Worm (Caenorhabditis elegans) whole organism, late embryonic: Measurements from ENCODE around the gene try-11.

ENCODE experiments used
- F13H6.1 ChIP-seq: sonication (generic microtip); optimal IDR thresholded peaks from 2 replicates; lab custom pipeline; 2016; ENCODE audit warnings: missing genetic modification characterization, missing compliant biosample characterization
- K02D7.2 ChIP-seq: sonication (generic microtip); optimal IDR thresholded peaks from 2 replicates; lab custom pipeline; 2017; ENCODE audit warnings: mild to moderate bottlenecking, missing genetic modification characterization, missing compliant biosample characterization
- K09A11.1 ChIP-seq: sonication (generic microtip); optimal IDR thresholded peaks from 2 replicates; lab custom pipeline; 2017; ENCODE audit warnings: antibody characterized with exemption, mild to moderate bottlenecking, missing genetic modification characterization, missing compliant biosample characterization; ENCODE audit not compliant: insufficient read depth
- ceh-14 ChIP-seq: sonication (generic microtip); optimal IDR thresholded peaks from 2 replicates; lab custom pipeline; 2016; ENCODE audit warnings: missing genotype, missing genetic modification characterization, missing compliant biosample characterization
- ceh-18 ChIP-seq: sonication (generic microtip); optimal IDR thresholded peaks from 2 replicates; lab custom pipeline; 2016; ENCODE audit warnings: missing genetic modification characterization, missing compliant biosample characterization
- ceh-19 ChIP-seq: fragments of 200-800 bp; sonication (Bioruptor generic); optimal IDR thresholded peaks from 2 replicates; lab custom pipeline; 2018; ENCODE audit warnings: mild to moderate bottlenecking, missing genetic modification characterization, missing compliant biosample characterization
- ceh-22 ChIP-seq: sonication (generic microtip); optimal IDR thresholded peaks from 2 replicates; lab custom pipeline; 2017; ENCODE audit warnings: missing biosample characterization, missing genetic modification characterization
- ceh-24 ChIP-seq: sonication (generic microtip); optimal IDR thresholded peaks from 2 replicates; lab custom pipeline; 2016; ENCODE audit warnings: mild to moderate bottlenecking, missing genetic modification characterization, missing compliant biosample characterization
- ceh-30 ChIP-seq: fragments of 150-350 bp; optimal IDR thresholded peaks from 2 replicates; lab custom pipeline; 2014; ENCODE audit warnings: missing biosample characterization, missing genetic modification characterization
- ceh-31 ChIP-seq: sonication (generic microtip); optimal IDR thresholded peaks from 2 replicates; lab custom pipeline; 2016; ENCODE audit warnings: missing genetic modification characterization, missing compliant biosample characterization
- ceh-34 ChIP-seq: sonication (generic microtip); optimal IDR thresholded peaks from 2 replicates; lab custom pipeline; 2016; ENCODE audit warnings: mild to moderate bottlenecking, missing genetic modification characterization, missing compliant biosample characterization
- ceh-45 ChIP-seq: fragments of 200-800 bp; sonication (Bioruptor generic); IDR thresholded peaks from 2 replicates; pipeline ENCODE4 v1.3.6; 2022; ENCODE audit warnings: missing genetic modification reagents, missing genetic modification characterization, missing compliant biosample characterization
- ceh-9 ChIP-seq: sonication (generic microtip); optimal IDR thresholded peaks from 2 replicates; lab custom pipeline; 2016; ENCODE audit warnings: mild to moderate bottlenecking, missing genetic modification characterization, inconsistent platforms, missing compliant biosample characterization
- che-1 ChIP-seq: sonication (generic microtip); optimal IDR thresholded peaks from 2 replicates; lab custom pipeline; 2016; ENCODE audit warnings: mild to moderate bottlenecking, missing genetic modification characterization, missing compliant biosample characterization
- dmd-4 ChIP-seq: sonication (generic microtip); optimal IDR thresholded peaks from 2 replicates; lab custom pipeline; 2016; ENCODE audit warnings: borderline replicate concordance, missing genetic modification characterization, missing compliant biosample characterization
- dve-1 ChIP-seq: sonication (generic microtip); optimal IDR thresholded peaks from 2 replicates; lab custom pipeline; 2017; ENCODE audit warnings: antibody characterized with exemption, mild to moderate bottlenecking, missing genetic modification characterization, missing compliant biosample characterization
- elt-2 ChIP-seq: sonication (generic microtip); optimal IDR thresholded peaks from 2 replicates; lab custom pipeline; 2016; ENCODE audit warnings: missing genetic modification reagents, missing genetic modification characterization, missing compliant biosample characterization
- elt-4 ChIP-seq: sonication (generic microtip); optimal IDR thresholded peaks from 2 replicates; lab custom pipeline; 2016; ENCODE audit warnings: missing genetic modification characterization, missing compliant biosample characterization
- ets-4 ChIP-seq: sonication (generic microtip); optimal IDR thresholded peaks from 2 replicates; lab custom pipeline; 2016; ENCODE audit warnings: missing genetic modification characterization, missing compliant biosample characterization
- fax-1 ChIP-seq: sonication (generic microtip); optimal IDR thresholded peaks from 2 replicates; lab custom pipeline; 2016; ENCODE audit warnings: missing genotype, missing genetic modification characterization, missing compliant biosample characterization
- gmeb-2 ChIP-seq: sonication (generic microtip); optimal IDR thresholded peaks from 2 replicates; lab custom pipeline; 2016; ENCODE audit warnings: missing genetic modification characterization, inconsistent platforms, missing compliant biosample characterization
- hlh-15 ChIP-seq: sonication (generic microtip); optimal IDR thresholded peaks from 2 replicates; lab custom pipeline; 2016; ENCODE audit warnings: missing genetic modification characterization, missing compliant biosample characterization
- lin-11 ChIP-seq: fragments of 200-800 bp; sonication (Bioruptor generic); optimal IDR thresholded peaks from 2 replicates; lab custom pipeline; 2018; ENCODE audit warnings: mild to moderate bottlenecking, missing genetic modification characterization, missing compliant biosample characterization
- madf-2 ChIP-seq: sonication (generic microtip); optimal IDR thresholded peaks from 2 replicates; lab custom pipeline; 2017; ENCODE audit warnings: missing genetic modification characterization, missing compliant biosample characterization
- nfya-1 ChIP-seq: sonication (generic microtip); optimal IDR thresholded peaks from 2 replicates; lab custom pipeline; 2017; ENCODE audit warnings: missing genetic modification characterization, mild to moderate bottlenecking, missing compliant biosample characterization, antibody characterized with exemption, moderate library complexity
- nhr-11 ChIP-seq: fragments of 150-350 bp; optimal IDR thresholded peaks from 2 replicates; lab custom pipeline; 2014; ENCODE audit warnings: missing biosample characterization, missing genetic modification characterization
- npax-4 ChIP-seq: sonication (generic microtip); optimal IDR thresholded peaks from 2 replicates; lab custom pipeline; 2016; ENCODE audit warnings: missing genetic modification characterization, missing compliant biosample characterization
- pag-3 ChIP-seq: sonication (generic microtip); optimal IDR thresholded peaks from 2 replicates; lab custom pipeline; 2016; ENCODE audit warnings: missing compliant biosample characterization, missing genetic modification characterization, borderline replicate concordance
- pha-2 ChIP-seq: sonication (generic microtip); optimal IDR thresholded peaks from 2 replicates; lab custom pipeline; 2017; ENCODE audit warnings: mild to moderate bottlenecking, missing genetic modification characterization, missing compliant biosample characterization
- pros-1 ChIP-seq: fragments of 150-350 bp; optimal IDR thresholded peaks from 2 replicates; lab custom pipeline; 2014; ENCODE audit warnings: missing biosample characterization, missing genetic modification reagents, missing genetic modification characterization
- rnt-1 ChIP-seq: sonication (generic microtip); optimal IDR thresholded peaks from 2 replicates; lab custom pipeline; 2016; ENCODE audit warnings: missing genetic modification characterization, missing compliant biosample characterization
- sox-2 ChIP-seq: fragments of 200-800 bp; sonication (Bioruptor generic); IDR thresholded peaks from 2 replicates; pipeline ENCODE4 v1.3.6; 2022; ENCODE audit warnings: missing genetic modification reagents, missing genetic modification characterization, missing compliant biosample characterization
- sox-4 ChIP-seq: sonication (generic microtip); optimal IDR thresholded peaks from 2 replicates; lab custom pipeline; 2017; ENCODE audit warnings: mild to moderate bottlenecking, missing genetic modification characterization, inconsistent platforms, missing compliant biosample characterization
- tbx-7 ChIP-seq: sonication (generic microtip); optimal IDR thresholded peaks from 2 replicates; lab custom pipeline; 2016; ENCODE audit warnings: missing genotype, missing genetic modification characterization, missing compliant biosample characterization
- ttx-3 ChIP-seq: sonication (generic microtip); optimal IDR thresholded peaks from 2 replicates; lab custom pipeline; 2016; ENCODE audit warnings: missing genetic modification reagents, missing genetic modification characterization, missing compliant biosample characterization
- unc-3 ChIP-seq, 2 experiments: fragments of 200-800 bp in 1 of 2; sonication (Bioruptor generic) in 1 of 2; sonication (generic microtip) in 1 of 2; conservative IDR thresholded peaks in 1 of 2; optimal IDR thresholded peaks in 1 of 2; 2 replicates each; pipeline versions ENCODE4 v1.3.6 to Lab custom; 2016 to 2022; ENCODE audit warnings: missing compliant biosample characterization in 2 of 2, missing genetic modification characterization in 2 of 2, missing genetic modification reagents in 1 of 2
- unc-42 ChIP-seq: sonication (generic microtip); optimal IDR thresholded peaks from 2 replicates; lab custom pipeline; 2016; ENCODE audit warnings: missing genotype, missing genetic modification characterization, missing compliant biosample characterization
- unc-86 ChIP-seq: sonication (generic microtip); optimal IDR thresholded peaks from 2 replicates; lab custom pipeline; 2016; ENCODE audit warnings: missing genetic modification characterization, missing compliant biosample characterization
- zip-5 ChIP-seq: sonication (generic microtip); optimal IDR thresholded peaks from 2 replicates; lab custom pipeline; 2016; ENCODE audit warnings: missing genetic modification characterization, missing compliant biosample characterization
- ztf-16 ChIP-seq: sonication (generic microtip); optimal IDR thresholded peaks from 2 replicates; lab custom pipeline; 2017; ENCODE audit warnings: missing genetic modification characterization, missing compliant biosample characterization

Gene try-11

DNA sequence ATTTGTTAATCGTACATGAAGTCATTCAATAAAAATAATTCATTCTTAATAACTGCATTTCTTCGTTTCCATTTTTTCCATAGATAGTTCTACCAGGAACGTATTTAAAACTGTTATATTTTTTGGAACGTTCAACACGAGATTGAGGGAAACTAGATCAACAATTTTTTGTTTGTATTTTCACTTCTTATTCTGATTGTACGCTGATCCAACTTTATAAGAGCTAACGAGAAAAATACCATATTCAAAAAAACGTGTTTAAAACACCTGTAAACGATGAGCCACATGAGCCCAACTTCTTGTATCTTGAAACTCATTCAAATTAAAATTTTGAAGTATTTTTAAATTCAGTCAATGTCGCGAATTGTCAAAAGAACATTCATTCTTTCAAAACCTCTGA is 35.0 kb upstream of the try-11 start:
- TF ChIP-seq nfya-1: no peak
- TF ChIP-seq ttx-3: no peak
- TF ChIP-seq che-1 (tag; lab: Kevin White, UChicago): no peak
- no peak for TF ChIP-seq npax-4 (tag; lab: Kevin White, UChicago)
- TF ChIP-seq zip-5 (tag; lab: Kevin White, UChicago): no peak
- no peak for TF ChIP-seq elt-4 (tag; lab: Kevin White, UChicago)
- no peak for TF ChIP-seq hlh-15 (tag; lab: Kevin White, UChicago)

DNA sequence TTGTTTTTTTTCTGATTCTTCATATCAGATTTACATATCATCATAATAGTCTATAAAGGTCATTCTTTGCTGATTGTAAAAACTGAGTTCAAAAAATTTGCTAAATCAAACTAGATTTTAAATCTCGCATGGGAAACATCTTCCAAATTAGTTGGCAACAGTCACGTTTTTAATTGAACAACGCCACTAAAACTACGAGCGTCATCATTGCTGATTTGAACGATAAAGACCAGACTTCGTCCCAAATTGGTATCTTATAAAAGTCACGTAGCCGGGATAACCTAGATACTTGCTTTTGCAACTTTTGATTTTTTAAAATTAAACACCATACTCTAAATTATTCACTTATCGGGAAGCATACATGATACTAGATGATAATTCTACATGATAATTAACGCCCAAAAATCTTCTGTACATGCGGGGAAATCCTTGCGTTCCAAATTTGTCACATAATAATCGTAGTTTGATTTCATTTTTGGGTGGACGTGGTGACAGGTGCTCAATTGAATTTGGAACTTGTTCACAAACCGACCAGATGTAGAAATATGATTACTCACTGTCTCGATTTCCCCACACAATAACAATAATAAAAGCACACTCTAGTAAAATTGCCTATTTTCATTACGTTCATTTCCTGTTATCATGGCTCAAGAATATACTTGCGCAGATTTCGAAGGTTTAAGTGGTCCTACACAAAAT is 34.4 kb upstream of the try-11 start, which contains the start of gene srw-67:
Gene srw-67 (plus strand): TSS at position 643 of the 699 bp plus-strand sequence.
- TF ChIP-seq ceh-34 (tag; lab: Kevin White, UChicago) (no peak), elt-2 (tag; lab: Kevin White, UChicago) (no peak), sox-4 (no peak), pag-3 (no peak), ceh-22 (tag; lab: Kevin White, UChicago) (no peak), K09A11.1 (tag; lab: Kevin White, UChicago) (no peak), gmeb-2 (tag; lab: Kevin White, UChicago) (no peak), ceh-45 (GFP tag; lab: Robert Waterston, UW) (no peak), sox-2 (GFP tag; lab: Robert Waterston, UW) (no peak), lin-11 (tag; lab: Kevin White, UChicago) (no peak), ztf-16 (tag; lab: Kevin White, UChicago) (no peak), ceh-31 (tag; lab: Kevin White, UChicago) (no peak), pha-2 (tag; lab: Kevin White, UChicago) (no peak), dmd-4 (no peak), unc-42 (tag; lab: Kevin White, UChicago) (no peak)

DNA sequence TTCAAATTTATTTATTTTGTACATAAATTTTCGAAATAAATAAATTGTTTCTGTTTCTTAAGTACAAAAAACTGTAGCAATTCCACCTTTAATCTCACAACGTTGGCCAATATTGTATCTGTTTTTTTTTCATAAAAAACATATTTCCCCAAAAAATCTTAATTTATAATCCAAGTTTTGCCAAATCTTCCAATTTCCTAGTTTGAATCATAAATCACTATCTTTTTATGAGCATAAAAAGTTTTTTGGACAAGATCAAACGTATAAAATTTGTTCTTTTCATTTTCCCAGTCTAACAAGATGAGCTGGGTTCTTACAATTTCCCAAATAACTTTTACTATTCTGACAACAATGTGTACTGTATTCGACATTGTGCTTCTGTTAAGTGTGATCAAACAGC is 31.4 kb upstream of the try-11 start, which contains the start of gene srxa-4:
Gene srxa-4 (plus strand): TSS at position 301 of the 400 bp plus-strand sequence.
- TF ChIP-seq hlh-15 (tag; lab: Kevin White, UChicago) (no peak), nfya-1 (no peak), tbx-7 (tag; lab: Kevin White, UChicago) (no peak)

DNA sequence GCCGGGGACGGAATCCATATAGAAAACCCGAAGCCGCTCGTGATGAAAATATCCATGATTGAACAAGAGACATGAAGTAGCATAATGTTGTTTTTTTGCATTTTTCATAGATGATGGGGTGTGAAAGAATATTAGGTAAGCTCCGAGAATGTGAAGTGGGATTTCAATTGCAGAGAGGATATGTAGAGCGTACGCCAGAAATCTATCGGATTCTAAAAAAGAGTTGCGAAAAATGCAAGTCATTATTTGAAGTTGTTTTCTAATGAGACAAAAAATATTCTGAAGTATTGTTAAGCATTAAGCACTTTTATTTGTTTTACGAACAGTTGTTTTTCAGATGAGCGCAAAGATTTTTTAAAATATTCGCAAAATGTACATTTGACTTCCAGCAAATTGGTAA is 27.2 kb upstream of the try-11 start, which contains the start of gene F18E3.10:
Gene F18E3.10 (minus strand): TSS at position 101 of the 400 bp plus-strand sequence.
- no peak for TF ChIP-seq ceh-24 (tag; lab: Kevin White, UChicago)
- TF ChIP-seq ets-4 (tag; lab: Kevin White, UChicago): no peak
- TF ChIP-seq ceh-30 (tag; lab: Kevin White, UChicago): no peak
- TF ChIP-seq pha-2 (tag; lab: Kevin White, UChicago): no peak
- no peak for TF ChIP-seq unc-3 (GFP tag; conservative IDR thresholded peaks at IDR 0.05; lab: Robert Waterston, UW)
- no peak for TF ChIP-seq unc-3 (tag; optimal IDR thresholded peaks at IDR 0.05; lab: Kevin White, UChicago)
- TF ChIP-seq nhr-11 (tag; lab: Kevin White, UChicago): no peak
- TF ChIP-seq rnt-1 (tag; lab: Kevin White, UChicago): no peak
- no peak for TF ChIP-seq sox-2 (GFP tag; lab: Robert Waterston, UW)
- no peak for TF ChIP-seq ceh-9 (tag; lab: Kevin White, UChicago)
- no peak for TF ChIP-seq ceh-18 (tag; lab: Kevin White, UChicago)
- no peak for TF ChIP-seq pros-1 (tag; lab: Kevin White, UChicago)

DNA sequence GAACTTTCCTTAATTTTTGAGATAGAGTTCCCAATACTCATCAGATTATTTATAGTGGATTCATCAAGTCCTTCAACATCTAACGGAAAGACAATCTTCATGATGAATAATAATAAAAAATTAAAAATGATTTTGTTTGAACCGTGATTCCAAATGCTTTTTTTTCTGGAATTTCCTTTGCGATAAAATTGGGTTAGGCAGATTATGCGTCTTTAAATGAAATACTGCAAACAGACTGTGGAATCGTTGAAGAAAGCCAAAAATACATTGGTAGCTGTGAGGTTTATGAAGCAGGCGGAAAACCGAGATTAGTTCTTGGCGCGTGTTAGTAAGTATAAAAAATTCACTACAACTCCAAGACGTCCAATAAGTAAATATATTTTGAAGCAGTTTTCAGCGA is 24.9 kb upstream of the try-11 start, which contains the start of gene srw-68:
Gene srw-68 (minus strand): TSS at position 101 of the 400 bp plus-strand sequence.
- TF ChIP-seq ceh-31 (tag; lab: Kevin White, UChicago) (no peak), madf-2 (tag; lab: Kevin White, UChicago) (no peak), elt-4 (tag; lab: Kevin White, UChicago) (no peak), unc-42 (tag; lab: Kevin White, UChicago) (no peak), unc-86 (tag; lab: Kevin White, UChicago) (no peak), ceh-30 (tag; lab: Kevin White, UChicago) (no peak), ceh-14 (no peak), lin-11 (tag; lab: Kevin White, UChicago) (no peak), sox-2 (GFP tag; lab: Robert Waterston, UW) (no peak), ztf-16 (tag; lab: Kevin White, UChicago) (no peak), K02D7.2 (tag; lab: Kevin White, UChicago) (no peak), F13H6.1 (tag; lab: Kevin White, UChicago) (no peak), fax-1 (tag; lab: Kevin White, UChicago) (no peak), ceh-22 (tag; lab: Kevin White, UChicago) (no peak), ceh-19 (GFP tag; lab: Kevin White, UChicago) (no peak), dve-1 (tag; lab: Kevin White, UChicago) (no peak), nfya-1 (no peak)
